Fruit fly (Drosophila melanogaster): Measurements from ENCODE around the gene Cyp313a2.

DNA sequence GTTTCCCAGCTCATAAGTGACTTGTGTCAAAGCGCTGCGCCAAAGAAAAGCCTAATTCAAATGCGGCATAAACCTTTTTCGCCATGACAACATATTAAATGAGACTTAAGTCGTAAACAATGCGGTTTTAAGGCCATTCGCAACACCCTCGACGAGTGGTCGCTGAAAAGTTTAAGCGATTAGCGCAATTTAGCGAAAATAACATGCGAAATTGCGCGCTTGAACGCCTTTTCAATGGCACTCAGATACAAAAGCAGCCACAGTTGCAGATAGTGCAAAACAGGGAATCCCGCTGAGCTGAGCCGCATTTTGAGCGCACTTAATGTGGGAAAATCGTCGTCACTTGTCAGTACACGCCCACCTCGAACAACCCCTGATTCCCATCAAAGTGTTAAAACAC, 24.0 kb upstream of the Cyp313a2 start, which contains the start of gene CG44038:
- TF ChIP-seq fru (GFP tag; optimal IDR thresholded peaks at IDR 0.05) (no peak), Jra (GFP tag; optimal IDR thresholded peaks at IDR 0.05) (no peak)
